Worm (Caenorhabditis elegans) whole organism, L2 larva: ENCODE results near the gene Y45G5AM.6.

Experiments
- C34F6.9 ChIP-seq: fragments of 150-350 bp; optimal IDR thresholded peaks from 2 replicates; lab custom pipeline; 2014; ENCODE audit warnings: missing biosample characterization, missing genetic modification characterization
- R02D3.7 ChIP-seq: fragments of 150-350 bp; optimal IDR thresholded peaks from 2 replicates; lab custom pipeline; 2014; ENCODE audit warnings: missing biosample characterization, missing genetic modification characterization
- alr-1 ChIP-seq: fragments of 150-350 bp; optimal IDR thresholded peaks from 2 replicates; lab custom pipeline; 2014; ENCODE audit warnings: missing biosample characterization, missing genetic modification characterization
- ama-1 ChIP-seq: fragments of 150-350 bp; optimal IDR thresholded peaks from 2 replicates; lab custom pipeline; 2018; ENCODE audit warnings: inconsistent platforms
- elt-1 ChIP-seq: fragments of 150-350 bp; optimal IDR thresholded peaks from 2 replicates; lab custom pipeline; 2014; ENCODE audit warnings: missing biosample characterization, missing genetic modification characterization
- elt-3 ChIP-seq: sonication (generic microtip); optimal IDR thresholded peaks from 2 replicates; lab custom pipeline; 2017; ENCODE audit warnings: missing biosample characterization, missing genetic modification characterization
- lin-13 ChIP-seq: fragments of 150-350 bp; optimal IDR thresholded peaks from 2 replicates; lab custom pipeline; 2014; ENCODE audit warnings: missing biosample characterization, missing genetic modification reagents, missing genetic modification characterization
- nhr-11 ChIP-seq: fragments of 150-350 bp; optimal IDR thresholded peaks from 2 replicates; lab custom pipeline; 2014; ENCODE audit warnings: missing biosample characterization, missing genetic modification characterization
- unc-39 ChIP-seq: fragments of 150-350 bp; optimal IDR thresholded peaks from 2 replicates; lab custom pipeline; 2014; ENCODE audit warnings: missing biosample characterization, missing genetic modification characterization
- unc-62 ChIP-seq: fragments of 150-350 bp; optimal IDR thresholded peaks from 2 replicates; lab custom pipeline; 2014; ENCODE audit warnings: missing biosample characterization, missing genetic modification reagents, missing genetic modification characterization
- ztf-11 ChIP-seq: sonication (generic microtip); optimal IDR thresholded peaks from 2 replicates; lab custom pipeline; 2017; ENCODE audit warnings: missing biosample characterization, missing genetic modification characterization
- ztf-4 ChIP-seq: fragments of 150-350 bp; optimal IDR thresholded peaks from 2 replicates; lab custom pipeline; 2014; ENCODE audit warnings: missing biosample characterization, missing genetic modification characterization

DNA sequence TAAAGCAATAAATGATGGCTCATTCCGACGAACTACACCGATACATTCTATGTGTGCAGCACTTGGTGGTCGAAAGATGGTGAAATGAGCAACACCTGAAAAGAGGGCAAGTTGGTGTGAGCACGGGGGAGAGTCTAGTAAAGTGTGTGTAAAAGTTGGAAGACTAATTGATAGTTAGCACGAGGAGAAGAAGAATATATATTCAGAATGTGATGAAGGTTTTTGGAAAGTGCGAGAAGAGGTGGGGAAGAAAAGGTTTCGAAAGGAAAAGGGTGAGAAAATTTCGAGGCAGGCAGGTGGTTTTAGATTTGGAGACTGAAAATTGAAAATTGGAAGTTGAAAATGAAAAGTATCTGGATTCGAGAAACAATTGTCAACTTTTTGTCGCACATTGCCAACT, at the start of gene Y45G5AM.6:
- no peak for TF ChIP-seq unc-62 (GFP tag; lab: Kevin White, UChicago)
- TF ChIP-seq nhr-11: no peak
- TF ChIP-seq ztf-11: no peak
- no peak for TF ChIP-seq elt-3 (tag; lab: Kevin White, UChicago)
- no peak for TF ChIP-seq ama-1 (lab: Kevin White, UChicago)
- no peak for TF ChIP-seq alr-1 (tag; lab: Kevin White, UChicago)
- no peak for TF ChIP-seq unc-39 (tag; lab: Kevin White, UChicago)
- no peak for TF ChIP-seq lin-13 (GFP tag; lab: Kevin White, UChicago)
- no peak for TF ChIP-seq ztf-4 (tag; lab: Kevin White, UChicago)
- no peak for TF ChIP-seq C34F6.9
- TF ChIP-seq R02D3.7 (tag; lab: Kevin White, UChicago): no peak
- no peak for TF ChIP-seq elt-1 (tag; lab: Kevin White, UChicago)
